1 fruit fly cellular context compared by ENCODE assay signal in the genomic region with DNA sequence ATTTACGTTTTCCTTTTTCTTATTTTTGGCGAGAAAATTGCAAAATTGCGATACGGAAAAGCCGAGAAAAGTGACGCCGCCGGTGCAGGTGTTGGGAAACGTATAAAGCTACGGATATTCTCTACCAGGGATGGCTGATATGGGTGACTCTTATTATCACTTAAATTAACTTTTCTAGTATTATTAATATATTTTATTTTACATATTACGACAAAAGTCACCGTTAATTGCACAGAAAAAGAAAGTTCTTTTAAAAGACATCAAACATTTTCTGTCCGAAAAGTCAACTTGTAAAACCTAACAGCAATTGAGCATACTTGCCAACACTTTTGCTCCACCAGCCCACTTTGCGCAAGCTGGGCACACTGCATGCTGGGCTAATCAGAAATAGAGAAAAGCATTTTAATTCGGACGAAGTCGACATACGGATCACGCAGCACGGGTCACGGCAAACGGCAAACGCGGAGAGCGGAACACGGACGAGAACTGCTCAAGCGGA.
TF ChIP-seq lines count a peak whose summit lies in the region.

A gene (plus strand): TSS at position 51 of the 499 bp plus-strand sequence.
A gene (minus strand): TSS at position 107 of the 499 bp plus-strand sequence.

TF ChIP-seq in whole organism, embryonic, 481 proteins besides CTCF, POLR2A, EP300 and RAD21 (continued from another document):
- TF ChIP-seq CG6854 (GFP tag; optimal IDR thresholded peaks at IDR 0.05; lab: Kevin White, UChicago): peak; percentile 64
- TF ChIP-seq tx (GFP tag; optimal IDR thresholded peaks at IDR 0.05; lab: Kevin White, UChicago): peak; percentile 72
- TF ChIP-seq H15 (GFP tag; IDR thresholded peaks at IDR 0.05; lab: Robert Waterston, UW): peak; percentile 78; the same call in 2 of the 3 replicates
- peak; percentile 94 for TF ChIP-seq CG15514 (GFP tag; optimal IDR thresholded peaks at IDR 0.05; lab: Kevin White, UChicago)
- peak; percentile 77 for TF ChIP-seq CG11398 (GFP tag; optimal IDR thresholded peaks at IDR 0.05; lab: Kevin White, UChicago)
- peak; percentile 43; the same call in 1 of the 2 replicates for TF ChIP-seq Dref (GFP tag; IDR thresholded peaks at IDR 0.05; lab: Robert Waterston, UW)
- TF ChIP-seq caup (GFP tag; optimal IDR thresholded peaks at IDR 0.05; lab: Kevin White, UChicago; ENCODE audit: severe bottlenecking): peak; percentile 95
- TF ChIP-seq maf-S (GFP tag; optimal IDR thresholded peaks at IDR 0.05; lab: Kevin White, UChicago): peak; percentile 54
- peak; percentile 60 for TF ChIP-seq Mes4 (GFP tag; optimal IDR thresholded peaks at IDR 0.05; lab: Kevin White, UChicago)
- TF ChIP-seq ash1 (GFP tag; optimal IDR thresholded peaks at IDR 0.05; lab: Kevin White, UChicago): peak; percentile 68
- TF ChIP-seq CG11723 (GFP tag; optimal IDR thresholded peaks at IDR 0.05; lab: Kevin White, UChicago): peak; percentile 87
- peak; percentile 92 for TF ChIP-seq nerfin-1 (tag; optimal IDR thresholded peaks at IDR 0.05; lab: Kevin White, UChicago)
TF ChIP-seq in whole organism, embryonic: peak in this region for 410.
